Worm (Caenorhabditis elegans): ENCODE results near the gene ZK353.3.

Gene ZK353.3

DNA sequence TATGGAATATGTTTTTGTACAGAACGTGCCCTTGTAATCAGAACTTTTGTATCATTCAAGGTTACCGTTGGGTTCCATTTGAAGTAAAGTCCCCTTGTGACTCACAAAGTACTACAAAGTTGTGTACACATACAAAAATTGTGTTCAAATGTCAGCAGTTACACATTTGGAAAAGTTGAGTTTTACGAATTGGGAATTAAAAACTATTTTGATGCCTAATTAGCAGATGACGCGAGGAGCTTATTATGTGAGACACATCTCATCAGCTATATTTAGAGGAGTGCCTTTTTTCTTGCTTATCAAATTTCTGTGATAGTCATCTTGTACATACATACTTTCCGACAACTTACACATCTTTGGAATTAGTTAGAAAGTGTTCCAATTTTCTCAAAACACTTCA, 17.7 kb downstream of the ZK353.3 start:
- peak; percentile 32 for TF ChIP-seq pha-4 (tag; optimal IDR thresholded peaks at IDR 0.05)
- no peak for TF ChIP-seq eor-1 (tag; optimal IDR thresholded peaks at IDR 0.05)

DNA sequence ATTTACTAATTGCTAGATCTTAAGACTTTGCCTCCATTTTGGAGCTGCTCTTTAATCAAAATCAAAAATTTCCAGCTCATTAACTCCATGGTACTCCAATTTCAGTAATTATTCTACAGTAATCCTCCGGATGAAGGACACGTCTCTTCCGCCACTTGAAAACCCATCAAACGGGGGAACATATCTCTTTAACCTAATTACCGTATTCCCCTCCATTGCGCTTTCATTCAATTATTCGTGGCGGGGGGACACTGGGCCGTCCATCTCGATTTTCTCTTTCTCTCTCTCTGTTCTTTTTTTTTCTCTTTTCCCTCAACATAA, 21.0 kb downstream of the ZK353.3 start:
- TF ChIP-seq lin-15B (tag; optimal IDR thresholded peaks at IDR 0.05) (no peak), pqm-1 (tag; optimal IDR thresholded peaks at IDR 0.05) (no peak), ceh-16 (tag; optimal IDR thresholded peaks at IDR 0.05) (no peak), ceh-9 (tag; optimal IDR thresholded peaks at IDR 0.05) (no peak), elt-3 (tag; optimal IDR thresholded peaks at IDR 0.05) (no peak), nhr-25 (tag; optimal IDR thresholded peaks at IDR 0.05) (no peak), ztf-4 (tag; optimal IDR thresholded peaks at IDR 0.05) (no peak), nhr-12 (tag; optimal IDR thresholded peaks at IDR 0.05) (no peak), mml-1 (tag; optimal IDR thresholded peaks at IDR 0.05) (no peak), lsy-12 (tag; optimal IDR thresholded peaks at IDR 0.05) (no peak), zag-1 (tag; optimal IDR thresholded peaks at IDR 0.05) (no peak), nhr-237 (tag; optimal IDR thresholded peaks at IDR 0.05) (no peak), jun-1 (tag; optimal IDR thresholded peaks at IDR 0.05) (no peak), fos-1 (tag; optimal IDR thresholded peaks at IDR 0.05) (no peak), nhr-43 (tag; optimal IDR thresholded peaks at IDR 0.05; ENCODE audit: poor library complexity, severe bottlenecking) (no peak), sea-2 (GFP tag; optimal IDR thresholded peaks at IDR 0.05) (no peak), pha-4 (tag; optimal IDR thresholded peaks at IDR 0.05) (no peak)

ce11 chrIII:8417192-8417967, 21.6 kb downstream of the ZK353.3 start:
- peak; percentile 32 for TF ChIP-seq skn-1 (tag; optimal IDR thresholded peaks at IDR 0.05)
- TF ChIP-seq lin-15B (tag; optimal IDR thresholded peaks at IDR 0.05) = peak; percentile 94
- TF ChIP-seq pha-4 (tag; optimal IDR thresholded peaks at IDR 0.05) = peak; percentile 86
- TF ChIP-seq fkh-10 (GFP tag; optimal IDR thresholded peaks at IDR 0.05) = peak; percentile 58
- TF ChIP-seq unc-62 (GFP tag; optimal IDR thresholded peaks at IDR 0.05) = peak; percentile 94
- TF ChIP-seq elt-3 (tag; optimal IDR thresholded peaks at IDR 0.05) = no peak
- peak; percentile 30 for TF ChIP-seq unc-39 (tag; optimal IDR thresholded peaks at IDR 0.05)
- TF ChIP-seq nhr-67 (tag; optimal IDR thresholded peaks at IDR 0.05) = no peak
- peak; percentile 91 for TF ChIP-seq lin-39 (tag; optimal IDR thresholded peaks at IDR 0.05)
- TF ChIP-seq eor-1 (tag; optimal IDR thresholded peaks at IDR 0.05) = no peak
- TF ChIP-seq ztf-11 (tag; optimal IDR thresholded peaks at IDR 0.05) = peak; percentile 24
- TF ChIP-seq daf-12 (tag; optimal IDR thresholded peaks at IDR 0.05) = no peak
- TF ChIP-seq nhr-76 (tag; optimal IDR thresholded peaks at IDR 0.05) = no peak
- no peak for TF ChIP-seq aly-2 (tag; optimal IDR thresholded peaks at IDR 0.05)
- peak; percentile 53 for TF ChIP-seq elt-1 (tag; optimal IDR thresholded peaks at IDR 0.05)
- peak; percentile 76 for TF ChIP-seq tbx-2 (tag; optimal IDR thresholded peaks at IDR 0.05)
- peak; percentile 82 for TF ChIP-seq zag-1 (tag; optimal IDR thresholded peaks at IDR 0.05)
- peak; percentile 89 for TF ChIP-seq nhr-23 (tag; optimal IDR thresholded peaks at IDR 0.05)
- TF ChIP-seq nfya-1 (tag; optimal IDR thresholded peaks at IDR 0.05; ENCODE audit: insufficient read depth) = peak; percentile 100
- TF ChIP-seq fos-1 (tag; optimal IDR thresholded peaks at IDR 0.05) = no peak
- no peak for TF ChIP-seq nhr-237 (tag; optimal IDR thresholded peaks at IDR 0.05)
- TF ChIP-seq lsy-12 (tag; optimal IDR thresholded peaks at IDR 0.05) = peak; percentile 95
- TF ChIP-seq fkh-2 (tag; optimal IDR thresholded peaks at IDR 0.05) = peak; percentile 85
- TF ChIP-seq nhr-28 (tag; optimal IDR thresholded peaks at IDR 0.05) = no peak
- no peak for TF ChIP-seq ceh-16 (tag; optimal IDR thresholded peaks at IDR 0.05)
- peak; percentile 97 for TF ChIP-seq ceh-28 (tag; optimal IDR thresholded peaks at IDR 0.05)
- TF ChIP-seq egl-27 (tag; optimal IDR thresholded peaks at IDR 0.05) = no peak
- no peak for TF ChIP-seq mml-1 (tag; optimal IDR thresholded peaks at IDR 0.05)
- TF ChIP-seq hmg-11 (tag; optimal IDR thresholded peaks at IDR 0.05) = peak; percentile 76
- TF ChIP-seq ztf-4 (tag; optimal IDR thresholded peaks at IDR 0.05) = no peak
- no peak for TF ChIP-seq nhr-12 (tag; optimal IDR thresholded peaks at IDR 0.05)
- peak; percentile 93 for TF ChIP-seq egl-5 (tag; optimal IDR thresholded peaks at IDR 0.05)
- no peak for TF ChIP-seq ama-1 (optimal IDR thresholded peaks at IDR 0.05)
- TF ChIP-seq ZK546.5 (tag; optimal IDR thresholded peaks at IDR 0.05) = peak; percentile 5
- peak; percentile 79 for TF ChIP-seq pqm-1 (tag; optimal IDR thresholded peaks at IDR 0.05)
- no peak for TF ChIP-seq ceh-9 (tag; optimal IDR thresholded peaks at IDR 0.05)
- peak; percentile 91 for TF ChIP-seq nhr-25 (tag; optimal IDR thresholded peaks at IDR 0.05)
- TF ChIP-seq nhr-43 (tag; optimal IDR thresholded peaks at IDR 0.05; ENCODE audit: poor library complexity, severe bottlenecking) = peak; percentile 43
- TF ChIP-seq sea-2 (GFP tag; optimal IDR thresholded peaks at IDR 0.05) = peak; percentile 35
- TF ChIP-seq elt-2 (tag; optimal IDR thresholded peaks at IDR 0.05) = peak; percentile 77
- peak; percentile 74 for TF ChIP-seq mdl-1 (tag; optimal IDR thresholded peaks at IDR 0.05)
- TF ChIP-seq nhr-11 (tag; optimal IDR thresholded peaks at IDR 0.05) = peak; percentile 67
- peak; percentile 67 for TF ChIP-seq jun-1 (tag; optimal IDR thresholded peaks at IDR 0.05)
- TF ChIP-seq nhr-77 (tag; optimal IDR thresholded peaks at IDR 0.05) = no peak
- TF ChIP-seq R02D3.7 (tag; optimal IDR thresholded peaks at IDR 0.05) = peak; percentile 86
- TF ChIP-seq snpc-4 (tag; optimal IDR thresholded peaks at IDR 0.05) = peak; percentile 79

Data from whole organism, L3 larva.